Worm (Caenorhabditis elegans): ENCODE results near the gene C31H2.3.

ce11 chrX:5117571-5117970, 36.6 kb downstream of the C31H2.3 start:
- no peak for TF ChIP-seq aly-2 (tag; optimal IDR thresholded peaks at IDR 0.05)
- no peak for TF ChIP-seq nhr-77 (tag; optimal IDR thresholded peaks at IDR 0.05)

Measured in whole organism, L2 larva.